Fruit fly (Drosophila melanogaster): ENCODE data around the gene Zip89B.
A peak's percentile ranks its signal among the peaks of the same experiment; 100 is the strongest.

Gene Zip89B

dm6 chr3R:16340610-16341009, 35.1 kb downstream of the Zip89B start:
- TF ChIP-seq toe (GFP tag; optimal IDR thresholded peaks at IDR 0.05): no peak
- no peak for TF ChIP-seq pad (GFP tag; optimal IDR thresholded peaks at IDR 0.05)
- no peak for TF ChIP-seq Crg-1 (GFP tag; optimal IDR thresholded peaks at IDR 0.05)
- TF ChIP-seq CG7101 (tag; optimal IDR thresholded peaks at IDR 0.05): peak; percentile 14
- no peak for TF ChIP-seq CG1620 (GFP tag; optimal IDR thresholded peaks at IDR 0.05)
- peak; percentile 14 for TF ChIP-seq kay (GFP tag; ENCODE audit: borderline replicate concordance)
- no peak for TF ChIP-seq Clk (GFP tag; optimal IDR thresholded peaks at IDR 0.05)
- peak; percentile 4 for TF ChIP-seq CG7045 (GFP tag; optimal IDR thresholded peaks at IDR 0.05)
- TF ChIP-seq CG12768 (GFP tag; optimal IDR thresholded peaks at IDR 0.05): peak; percentile 65
- TF ChIP-seq ovo (GFP tag; optimal IDR thresholded peaks at IDR 0.05): peak; percentile 19
- TF ChIP-seq cic (GFP tag; optimal IDR thresholded peaks at IDR 0.05): peak; percentile 85
- TF ChIP-seq CG11617 (GFP tag; optimal IDR thresholded peaks at IDR 0.05): peak; percentile 61

dm6 chr3R:16341817-16342374, 36.3 kb downstream of the Zip89B start, which contains the start of the genes SF2 and pad:
Gene SF2 (minus strand): TSS chr3R:16341988.
Gene pad (plus strand): TSS chr3R:16342318.
- TF ChIP-seq Crg-1 (GFP tag; optimal IDR thresholded peaks at IDR 0.05) (peak; percentile 87), tj (GFP tag; optimal IDR thresholded peaks at IDR 0.05) (peak; percentile 63), bab1 (GFP tag; optimal IDR thresholded peaks at IDR 0.05) (peak; percentile 89), CG11617 (GFP tag; optimal IDR thresholded peaks at IDR 0.05) (peak; percentile 87), CG33017 (tag; optimal IDR thresholded peaks at IDR 0.05) (no peak), toe (GFP tag; optimal IDR thresholded peaks at IDR 0.05) (peak; percentile 94), CG5204 (GFP tag; optimal IDR thresholded peaks at IDR 0.05) (peak; percentile 90), ovo (GFP tag; optimal IDR thresholded peaks at IDR 0.05) (peak; percentile 90), Mnt (GFP tag; optimal IDR thresholded peaks at IDR 0.05) (peak; percentile 90), cic (GFP tag; optimal IDR thresholded peaks at IDR 0.05) (peak; percentile 53), CG14711 (tag; optimal IDR thresholded peaks at IDR 0.05) (peak; percentile 77), pad (GFP tag; optimal IDR thresholded peaks at IDR 0.05) (peak; percentile 85), CG1620 (GFP tag; optimal IDR thresholded peaks at IDR 0.05) (peak; percentile 92), Clk (GFP tag; optimal IDR thresholded peaks at IDR 0.05) (peak; percentile 73), cnc (optimal IDR thresholded peaks at IDR 0.05) (no peak), CG7045 (GFP tag; optimal IDR thresholded peaks at IDR 0.05) (peak; percentile 82), CG7101 (tag; optimal IDR thresholded peaks at IDR 0.05) (peak; percentile 83), kay (GFP tag; ENCODE audit: borderline replicate concordance) (peak; percentile 84), Hr96 (GFP tag; optimal IDR thresholded peaks at IDR 0.05) (peak; percentile 86), CG12768 (GFP tag; optimal IDR thresholded peaks at IDR 0.05) (peak; percentile 53)

DNA sequence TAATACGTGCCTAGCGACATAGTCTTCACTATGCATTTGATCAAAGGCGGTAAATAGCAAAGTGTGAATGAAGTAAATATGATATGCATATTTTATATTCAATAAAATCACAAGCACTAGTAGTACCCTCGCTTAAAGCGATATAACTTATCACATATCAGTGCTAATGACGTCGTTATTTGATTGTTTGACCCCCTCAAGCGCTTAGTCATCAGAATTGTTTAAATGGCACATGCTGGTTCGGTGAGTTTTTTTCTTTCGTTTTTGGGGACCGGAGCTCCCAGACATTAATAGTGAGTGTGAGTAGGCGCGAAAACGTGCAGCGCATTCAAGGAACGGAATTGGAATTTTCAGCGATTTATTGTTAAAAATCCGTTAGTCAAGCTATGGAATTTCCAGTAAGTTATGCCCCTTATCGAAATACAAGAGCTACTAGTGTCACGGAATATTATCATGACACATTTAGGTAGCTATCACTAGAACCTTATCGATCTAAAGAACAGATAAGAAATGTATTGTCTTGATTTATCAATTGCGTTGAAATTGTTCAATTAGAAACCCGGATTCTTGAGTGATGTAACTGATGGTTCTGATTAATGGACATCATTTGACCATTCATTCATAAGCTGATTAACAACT, 42.2 kb downstream of the Zip89B start:
- TF ChIP-seq bab1 (GFP tag; optimal IDR thresholded peaks at IDR 0.05): no peak
- peak; percentile 54 for TF ChIP-seq tj (GFP tag; optimal IDR thresholded peaks at IDR 0.05)
- peak; percentile 26 for TF ChIP-seq cic (GFP tag; optimal IDR thresholded peaks at IDR 0.05)
- peak; percentile 96 for TF ChIP-seq kay (GFP tag; ENCODE audit: borderline replicate concordance)

dm6 chr3R:16348289-16348688, 42.7 kb downstream of the Zip89B start:
- TF ChIP-seq kay (GFP tag; ENCODE audit: borderline replicate concordance) (no peak), Mnt (GFP tag; optimal IDR thresholded peaks at IDR 0.05) (no peak), CG12768 (GFP tag; optimal IDR thresholded peaks at IDR 0.05) (no peak), CG33017 (tag; optimal IDR thresholded peaks at IDR 0.05) (no peak), cic (GFP tag; optimal IDR thresholded peaks at IDR 0.05) (no peak), CG1620 (GFP tag; optimal IDR thresholded peaks at IDR 0.05) (no peak), Clk (GFP tag; optimal IDR thresholded peaks at IDR 0.05) (no peak), CG7045 (GFP tag; optimal IDR thresholded peaks at IDR 0.05) (no peak), pad (GFP tag; optimal IDR thresholded peaks at IDR 0.05) (no peak), tj (GFP tag; optimal IDR thresholded peaks at IDR 0.05) (no peak), cnc (optimal IDR thresholded peaks at IDR 0.05) (no peak), CG11617 (GFP tag; optimal IDR thresholded peaks at IDR 0.05) (no peak)

DNA sequence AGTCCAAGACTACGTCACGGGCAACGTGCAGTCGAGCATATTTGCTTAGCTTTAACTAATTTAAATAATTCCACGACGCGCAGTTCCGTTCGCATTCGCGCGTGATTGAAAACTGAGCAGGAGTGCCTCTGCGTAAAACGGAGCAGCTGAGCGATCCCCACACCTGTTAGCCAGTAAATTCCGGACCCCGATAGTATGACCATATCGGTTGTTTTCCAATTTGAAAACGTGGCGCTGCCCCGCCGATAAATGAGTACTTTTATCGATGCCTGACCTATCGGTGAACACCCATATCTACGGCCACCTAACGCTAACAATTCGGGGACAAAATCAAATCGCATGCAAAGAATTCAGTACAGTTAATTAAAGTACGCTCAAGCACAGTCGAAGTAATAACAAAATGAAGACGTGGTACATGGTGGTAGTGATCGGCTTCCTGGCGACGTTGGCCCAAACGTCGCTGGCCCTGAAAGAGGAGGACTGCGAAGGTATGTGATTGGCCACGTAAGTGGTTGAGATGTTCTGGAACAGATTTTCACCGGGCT, 43.6 kb downstream of the Zip89B start, which contains the start of the genes CG14879 and Manf:
Gene CG14879, minus strand, starts transcription at position 116 of the 545 bp plus-strand sequence.
Gene Manf, plus strand, starts transcription at position 294 of the 545 bp plus-strand sequence.
- peak; percentile 19 for TF ChIP-seq CG7101 (tag; optimal IDR thresholded peaks at IDR 0.05)
- TF ChIP-seq Clk (GFP tag; optimal IDR thresholded peaks at IDR 0.05): no peak
- TF ChIP-seq CG33017 (tag; optimal IDR thresholded peaks at IDR 0.05): no peak
- no peak for TF ChIP-seq CG5204 (GFP tag; optimal IDR thresholded peaks at IDR 0.05)
- peak; percentile 13 for TF ChIP-seq pad (GFP tag; optimal IDR thresholded peaks at IDR 0.05)
- TF ChIP-seq kay (GFP tag; ENCODE audit: borderline replicate concordance): no peak
- no peak for TF ChIP-seq toe (GFP tag; optimal IDR thresholded peaks at IDR 0.05)
- TF ChIP-seq ovo (GFP tag; optimal IDR thresholded peaks at IDR 0.05): no peak
- peak; percentile 65 for TF ChIP-seq bab1 (GFP tag; optimal IDR thresholded peaks at IDR 0.05)
- TF ChIP-seq tj (GFP tag; optimal IDR thresholded peaks at IDR 0.05): peak; percentile 65
- TF ChIP-seq CG1620 (GFP tag; optimal IDR thresholded peaks at IDR 0.05): no peak
- TF ChIP-seq CG11617 (GFP tag; optimal IDR thresholded peaks at IDR 0.05): no peak
- TF ChIP-seq cic (GFP tag; optimal IDR thresholded peaks at IDR 0.05): peak; percentile 43
- TF ChIP-seq Crg-1 (GFP tag; optimal IDR thresholded peaks at IDR 0.05): no peak
- no peak for TF ChIP-seq cnc (optimal IDR thresholded peaks at IDR 0.05)
- TF ChIP-seq CG7045 (GFP tag; optimal IDR thresholded peaks at IDR 0.05): no peak
- TF ChIP-seq CG12768 (GFP tag; optimal IDR thresholded peaks at IDR 0.05): no peak
- TF ChIP-seq Mnt (GFP tag; optimal IDR thresholded peaks at IDR 0.05): peak; percentile 63
- TF ChIP-seq Hr96 (GFP tag; optimal IDR thresholded peaks at IDR 0.05): no peak
- TF ChIP-seq CG14711 (tag; optimal IDR thresholded peaks at IDR 0.05): no peak
